Fruit fly (Drosophila melanogaster) whole organism, prepupa: ENCODE measurements around the gene lectin-24A.

Source experiments
- Blimp-1 ChIP-seq: fragments of 200-800 bp; sonication (Bioruptor generic); optimal IDR thresholded peaks from 3 replicates; lab custom pipeline; 2017; ENCODE audit warnings: missing biosample characterization, missing genetic modification characterization, mild to moderate bottlenecking, moderate library complexity, missing genetic modification reagents
- CG10631 ChIP-seq: fragments of 200-800 bp; sonication (Bioruptor generic); optimal IDR thresholded peaks from 2 replicates; lab custom pipeline; 2016; ENCODE audit warnings: missing biosample characterization, missing genetic modification characterization
- CG10669 ChIP-seq: fragments of 200-800 bp; sonication (Bioruptor generic); optimal IDR thresholded peaks from 3 replicates; lab custom pipeline; 2018; ENCODE audit warnings: missing biosample characterization, mild to moderate bottlenecking, missing genetic modification characterization, moderate library complexity
- CG11294 ChIP-seq: fragments of 200-800 bp; sonication (Bioruptor generic); IDR thresholded peaks from 2 replicates; pipeline ENCODE4 v1.3.6; 2022; ENCODE audit warnings: missing biosample characterization, missing genetic modification characterization
- CG11762 ChIP-seq: fragments of 200-800 bp; sonication (Bioruptor generic); optimal IDR thresholded peaks from 3 replicates; lab custom pipeline; 2016; ENCODE audit warnings: missing biosample characterization, missing genetic modification characterization; ENCODE audit not compliant: insufficient read depth
- CG1621 ChIP-seq: fragments of 200-800 bp; sonication (Bioruptor generic); optimal IDR thresholded peaks from 3 replicates; lab custom pipeline; 2018; ENCODE audit warnings: missing biosample characterization, mild to moderate bottlenecking, missing genetic modification characterization
- CG3032 ChIP-seq: fragments of 200-800 bp; optimal IDR thresholded peaks from 2 replicates; lab custom pipeline; 2019; ENCODE audit warnings: missing biosample characterization, mild to moderate bottlenecking, missing genetic modification characterization, moderate library complexity
- CG32006 ChIP-seq: fragments of 200-800 bp; sonication (Bioruptor generic); optimal IDR thresholded peaks from 3 replicates; lab custom pipeline; 2017; ENCODE audit warnings: missing biosample characterization, mild to moderate bottlenecking, missing genetic modification characterization
- CG34406 ChIP-seq: fragments of 200-800 bp; sonication (Bioruptor generic); optimal IDR thresholded peaks from 3 replicates; lab custom pipeline; 2016; ENCODE audit warnings: missing biosample characterization, missing genetic modification characterization
- CG3919 ChIP-seq: fragments of 200-800 bp; sonication (Bioruptor generic); optimal IDR thresholded peaks from 3 replicates; lab custom pipeline; 2016; ENCODE audit warnings: missing biosample characterization, missing genetic modification characterization
- CG6163 ChIP-seq: fragments of 200-800 bp; sonication (Bioruptor generic); IDR thresholded peaks from 3 replicates; pipeline ENCODE4 v1.3.6; 2022; ENCODE audit warnings: missing biosample characterization, missing genetic modification characterization
- CG6792 ChIP-seq: fragments of 200-800 bp; sonication (Bioruptor generic); optimal IDR thresholded peaks from 3 replicates; lab custom pipeline; 2016; ENCODE audit warnings: missing biosample characterization, missing genetic modification characterization
- CG6808 ChIP-seq: fragments of 200-800 bp; sonication (Bioruptor generic); optimal IDR thresholded peaks from 3 replicates; lab custom pipeline; 2017; ENCODE audit warnings: missing biosample characterization, missing genetic modification characterization, mild to moderate bottlenecking, moderate library complexity, missing genetic modification reagents
- CG7368 ChIP-seq: fragments of 200-800 bp; sonication (Bioruptor generic); optimal IDR thresholded peaks from 3 replicates; lab custom pipeline; 2016; ENCODE audit warnings: missing biosample characterization, missing genetic modification characterization
- CG8119 ChIP-seq: fragments of 200-800 bp; sonication (Bioruptor generic); IDR thresholded peaks from 3 replicates; pipeline ENCODE4 v1.3.6; 2022; ENCODE audit warnings: missing biosample characterization, missing genetic modification characterization
- Eip75B ChIP-seq: fragments of 200-800 bp; sonication (Bioruptor generic); optimal IDR thresholded peaks from 3 replicates; lab custom pipeline; 2016; ENCODE audit warnings: missing biosample characterization, missing genetic modification characterization
- Ets96B ChIP-seq: fragments of 200-800 bp; optimal IDR thresholded peaks from 2 replicates; lab custom pipeline; 2019; ENCODE audit warnings: missing biosample characterization, mild to moderate bottlenecking, missing genetic modification characterization, moderate library complexity
- Gug ChIP-seq: fragments of 200-800 bp; sonication (Bioruptor generic); IDR thresholded peaks from 2 replicates; pipeline ENCODE4 v1.3.6; 2022; ENCODE audit warnings: missing biosample characterization, missing genetic modification characterization
- Hr4 ChIP-seq: fragments of 200-800 bp; sonication (Bioruptor generic); optimal IDR thresholded peaks from 3 replicates; lab custom pipeline; 2016; ENCODE audit warnings: missing biosample characterization, missing genetic modification characterization
- Met ChIP-seq: fragments of 200-800 bp; sonication (Bioruptor generic); optimal IDR thresholded peaks from 3 replicates; lab custom pipeline; 2016; ENCODE audit warnings: missing biosample characterization, missing genetic modification characterization
- OdsH ChIP-seq: fragments of 200-800 bp; sonication (Bioruptor generic); optimal IDR thresholded peaks from 3 replicates; lab custom pipeline; 2016; ENCODE audit warnings: missing biosample characterization, missing genetic modification characterization
- Smox ChIP-seq: fragments of 200-800 bp; sonication (Bioruptor generic); optimal IDR thresholded peaks from 3 replicates; lab custom pipeline; 2016; ENCODE audit warnings: missing biosample characterization, missing genetic modification characterization
- Sox14 ChIP-seq: fragments of 200-800 bp; sonication (Bioruptor generic); optimal IDR thresholded peaks from 3 replicates; lab custom pipeline; 2016; ENCODE audit warnings: missing biosample characterization, missing genetic modification characterization
- Sox15 ChIP-seq: fragments of 200-800 bp; sonication (Bioruptor generic); optimal IDR thresholded peaks from 3 replicates; lab custom pipeline; 2016; ENCODE audit warnings: missing biosample characterization, missing genetic modification characterization
- achi ChIP-seq: fragments of 200-800 bp; sonication (Bioruptor generic); optimal IDR thresholded peaks from 3 replicates; lab custom pipeline; 2016; ENCODE audit warnings: missing biosample characterization, missing genetic modification characterization
- cyc ChIP-seq: fragments of 200-800 bp; sonication (Bioruptor generic); optimal IDR thresholded peaks from 3 replicates; lab custom pipeline; 2016; ENCODE audit warnings: missing biosample characterization, missing genetic modification characterization
- eg ChIP-seq: fragments of 200-800 bp; sonication (Bioruptor generic); IDR thresholded peaks from 3 replicates; pipeline ENCODE4 v1.3.6; 2022; ENCODE audit warnings: missing biosample characterization, missing genetic modification characterization
- esn ChIP-seq: fragments of 200-800 bp; sonication (Bioruptor generic); optimal IDR thresholded peaks from 2 replicates; lab custom pipeline; 2016; ENCODE audit warnings: missing biosample characterization, mild to moderate bottlenecking, missing genetic modification characterization, moderate library complexity
- fd85E ChIP-seq: fragments of 200-800 bp; sonication (Bioruptor generic); optimal IDR thresholded peaks from 3 replicates; lab custom pipeline; 2016; ENCODE audit warnings: missing biosample characterization, missing genetic modification characterization
- lz ChIP-seq: fragments of 200-800 bp; sonication (Bioruptor generic); optimal IDR thresholded peaks from 3 replicates; lab custom pipeline; 2016; ENCODE audit warnings: missing biosample characterization, missing genetic modification characterization
- net ChIP-seq: fragments of 200-800 bp; sonication (Bioruptor generic); optimal IDR thresholded peaks from 3 replicates; lab custom pipeline; 2016; ENCODE audit warnings: missing biosample characterization, missing genetic modification characterization
- pdm3 ChIP-seq: fragments of 200-800 bp; sonication (Bioruptor generic); optimal IDR thresholded peaks from 3 replicates; lab custom pipeline; 2016; ENCODE audit warnings: missing biosample characterization, missing genetic modification characterization
- ss ChIP-seq, 2 experiments: fragments of 200-800 bp; sonication (Bioruptor generic); optimal IDR thresholded peaks; 2 replicates in 1 of 2; 3 replicates in 1 of 2; lab custom pipeline; 2017 to 2018; ENCODE audit warnings: mild to moderate bottlenecking in 2 of 2, missing biosample characterization in 2 of 2, missing genetic modification characterization in 2 of 2, moderate library complexity in 1 of 2
- svp ChIP-seq: fragments of 200-800 bp; sonication (Bioruptor generic); peaks from one replicate; lab custom pipeline; 2016; ENCODE audit warnings: missing biosample characterization, missing genetic modification characterization

Gene lectin-24A

dm6 chr2L:3694920-3695319, 22.7 kb downstream of the lectin-24A start, which contains the start of gene CG43165:
Gene CG43165 (minus strand): TSS chr2L:3695020.
- TF ChIP-seq Hr4 (GFP tag; lab: Kevin White, UChicago) (no peak), pdm3 (GFP tag; lab: Kevin White, UChicago) (no peak), Sox15 (GFP tag; lab: Kevin White, UChicago) (no peak), cyc (no peak), CG6792 (GFP tag; lab: Kevin White, UChicago) (no peak), Smox (no peak), Eip75B (no peak), CG11294 (GFP tag; lab: Robert Waterston, UW) (no peak), net (GFP tag; lab: Kevin White, UChicago) (no peak), CG7368 (GFP tag; lab: Kevin White, UChicago) (no peak), achi (GFP tag; lab: Kevin White, UChicago) (no peak), OdsH (GFP tag; lab: Kevin White, UChicago) (no peak), CG10631 (no peak), esn (GFP tag; lab: Kevin White, UChicago) (no peak)
- TF ChIP-seq, all 60 proteins: peak for 0

- no peak for TF ChIP-seq CG3919
- TF ChIP-seq pdm3 (GFP tag; lab: Kevin White, UChicago): no peak
- no peak for TF ChIP-seq eg (GFP tag; lab: Robert Waterston, UW)
- no peak for TF ChIP-seq CG10669 (GFP tag; lab: Kevin White, UChicago)
- no peak for TF ChIP-seq achi (GFP tag; lab: Kevin White, UChicago)
- no peak for TF ChIP-seq fd85E
- TF ChIP-seq Sox14 (GFP tag; lab: Kevin White, UChicago): no peak
- TF ChIP-seq OdsH (GFP tag; lab: Kevin White, UChicago): no peak
- TF ChIP-seq cyc: no peak
- TF ChIP-seq CG3032 (tag; lab: Kevin White, UChicago): no peak
- TF ChIP-seq CG11762 (GFP tag; lab: Kevin White, UChicago): no peak
- no peak for TF ChIP-seq Ets96B (tag; lab: Kevin White, UChicago)
- TF ChIP-seq Blimp-1 (GFP tag; lab: Kevin White, UChicago): no peak
- TF ChIP-seq CG11294 (GFP tag; lab: Robert Waterston, UW): no peak
- no peak for TF ChIP-seq CG6808 (GFP tag; lab: Kevin White, UChicago)
- TF ChIP-seq lz: no peak
- TF ChIP-seq CG8119 (GFP tag; lab: Robert Waterston, UW): no peak
- TF ChIP-seq Hr4 (GFP tag; lab: Kevin White, UChicago): no peak
- TF ChIP-seq ss (GFP tag; optimal IDR thresholded peaks at IDR 0.05; lab: Kevin White, UChicago): no peak
Measured at dm6 chr2L:3693805-3694204, 23.8 kb downstream of the lectin-24A start, which contains the start of gene Acp24A4. Gene Acp24A4 (minus strand): TSS chr2L:3693905.

dm6 chr2L:3693082-3693481, 24.5 kb downstream of the lectin-24A start, which contains the start of gene CG3513:
Gene CG3513 (minus strand): TSS chr2L:3693182.
- TF ChIP-seq Smox: no peak

dm6 chr2L:3692466-3692865, 25.1 kb downstream of the lectin-24A start, which contains the start of gene CG16704:
Gene CG16704 (minus strand): TSS chr2L:3692587.
- TF ChIP-seq pdm3 (GFP tag; lab: Kevin White, UChicago) (no peak), ss (GFP tag; optimal IDR thresholded peaks at IDR 0.05; lab: Kevin White, UChicago) (peak in 1 of 2 experiments; percentile 2), CG8119 (GFP tag; lab: Robert Waterston, UW) (no peak), CG1621 (tag; lab: Kevin White, UChicago) (peak; percentile 2), svp (GFP tag; lab: Kevin White, UChicago) (peak; percentile 96), OdsH (GFP tag; lab: Kevin White, UChicago) (no peak)
- TF ChIP-seq, all 60 proteins: peak for 3

dm6 chr2L:3685139-3685851, 32.3 kb downstream of the lectin-24A start:
- TF ChIP-seq OdsH (GFP tag; lab: Kevin White, UChicago) (no peak), CG32006 (GFP tag; lab: Kevin White, UChicago) (no peak), Gug (GFP tag; lab: Robert Waterston, UW) (no peak), CG6163 (GFP tag; lab: Robert Waterston, UW) (no peak), svp (GFP tag; lab: Kevin White, UChicago) (peak; percentile 34), CG34406 (GFP tag; lab: Kevin White, UChicago) (no peak), Met (GFP tag; lab: Kevin White, UChicago) (no peak)
